Worm (Caenorhabditis elegans) whole organism, young adult: Measurements from ENCODE around the gene dhhc-14.
A peak's percentile ranks its signal among the peaks of the same experiment; 100 is the strongest.

Source experiments
- B0261.1 ChIP-seq: sonication (generic microtip); optimal IDR thresholded peaks from 2 replicates; lab custom pipeline; 2016; ENCODE audit warnings: mild to moderate bottlenecking, missing genetic modification characterization, moderate library complexity, missing compliant biosample characterization
- B0336.3 ChIP-seq: fragments of 200-800 bp; sonication (Bioruptor generic); IDR thresholded peaks from 2 replicates; pipeline ENCODE4 v1.3.6; 2022; ENCODE audit warnings: missing genetic modification characterization, missing compliant biosample characterization
- F33H1.4 ChIP-seq: fragments of 200-800 bp; sonication (Bioruptor generic); IDR thresholded peaks from 2 replicates; pipeline ENCODE4 v1.3.6; 2022; ENCODE audit warnings: missing genetic modification reagents, missing genetic modification characterization, missing compliant biosample characterization
- F55B11.4 ChIP-seq: sonication (generic microtip); optimal IDR thresholded peaks from 2 replicates; lab custom pipeline; 2016; ENCODE audit warnings: missing compliant biosample characterization, missing genetic modification characterization, borderline replicate concordance; ENCODE audit not compliant: insufficient read depth
- F57A8.1 ChIP-seq: fragments of 200-800 bp; sonication (Bioruptor generic); optimal IDR thresholded peaks from 2 replicates; lab custom pipeline; 2018; ENCODE audit warnings: mild to moderate bottlenecking, missing genetic modification characterization, moderate library complexity, missing compliant biosample characterization
- Y67H2A.10 ChIP-seq: fragments of 200-800 bp; sonication (Bioruptor generic); conservative IDR thresholded peaks from 2 replicates; pipeline ENCODE4 v1.3.6; 2022; ENCODE audit warnings: missing genetic modification reagents, missing genetic modification characterization, missing compliant biosample characterization
- Y95B8A.8 ChIP-seq: fragments of 200-800 bp; sonication (Bioruptor generic); IDR thresholded peaks from 2 replicates; pipeline ENCODE4 v1.3.6; 2022; ENCODE audit warnings: missing genetic modification reagents, missing genetic modification characterization, missing compliant biosample characterization
- atf-7 ChIP-seq: sonication (generic microtip); optimal IDR thresholded peaks from 2 replicates; lab custom pipeline; 2017; ENCODE audit warnings: mild to moderate bottlenecking, missing genetic modification characterization, missing compliant biosample characterization
- ccch-3 ChIP-seq: fragments of 200-800 bp; sonication (Bioruptor generic); optimal IDR thresholded peaks from 2 replicates; lab custom pipeline; 2018; ENCODE audit warnings: mild to moderate bottlenecking, missing genetic modification characterization, missing compliant biosample characterization
- cebp-1 ChIP-seq, 2 experiments: fragments of 200-800 bp in 1 of 2; sonication (Bioruptor generic) in 1 of 2; sonication (generic microtip) in 1 of 2; IDR thresholded peaks in 1 of 2; optimal IDR thresholded peaks in 1 of 2; 2 replicates each; pipeline versions ENCODE4 v1.3.6 to Lab custom; 2017 to 2022; ENCODE audit warnings: missing compliant biosample characterization in 2 of 2, missing genetic modification characterization in 2 of 2, mild to moderate bottlenecking in 1 of 2, missing genetic modification reagents in 1 of 2, moderate library complexity in 1 of 2
- ceh-100 ChIP-seq: fragments of 200-800 bp; sonication (Bioruptor generic); IDR thresholded peaks from 2 replicates; pipeline ENCODE4 v1.3.6; 2022; ENCODE audit warnings: missing genetic modification reagents, missing genetic modification characterization, missing compliant biosample characterization
- ceh-27 ChIP-seq: fragments of 200-800 bp; sonication (Bioruptor generic); optimal IDR thresholded peaks from 2 replicates; lab custom pipeline; 2018; ENCODE audit warnings: mild to moderate bottlenecking, missing genetic modification characterization, moderate library complexity, missing compliant biosample characterization
- ceh-91 ChIP-seq: fragments of 200-800 bp; sonication (Bioruptor generic); IDR thresholded peaks from 2 replicates; pipeline ENCODE4 v1.3.6; 2022; ENCODE audit warnings: missing genetic modification reagents, missing genetic modification characterization, missing compliant biosample characterization
- die-1 ChIP-seq: sonication (generic microtip); optimal IDR thresholded peaks from 2 replicates; lab custom pipeline; 2016; ENCODE audit warnings: missing genotype, mild to moderate bottlenecking, missing genetic modification characterization, missing compliant biosample characterization
- dox-1 ChIP-seq: fragments of 200-800 bp; sonication (Bioruptor generic); IDR thresholded peaks from 2 replicates; pipeline ENCODE4 v1.3.6; 2022; ENCODE audit warnings: missing genetic modification reagents, missing genetic modification characterization, missing compliant biosample characterization
- egl-18 ChIP-seq: fragments of 200-800 bp; sonication (Bioruptor generic); IDR thresholded peaks from 2 replicates; pipeline ENCODE4 v1.3.6; 2022; ENCODE audit warnings: missing genetic modification reagents, missing genetic modification characterization, missing compliant biosample characterization
- ets-4 ChIP-seq: fragments of 200-800 bp; sonication (Bioruptor generic); optimal IDR thresholded peaks from 2 replicates; lab custom pipeline; 2018; ENCODE audit warnings: mild to moderate bottlenecking, missing genetic modification characterization, missing compliant biosample characterization
- him-1 ChIP-seq: sonication (generic microtip); optimal IDR thresholded peaks from 2 replicates; lab custom pipeline; 2016; ENCODE audit warnings: missing genotype, missing genetic modification reagents, missing genetic modification characterization, missing compliant biosample characterization
- hlh-26 ChIP-seq: fragments of 200-800 bp; sonication (Bioruptor generic); conservative IDR thresholded peaks from 2 replicates; pipeline ENCODE4 v1.3.6; 2022; ENCODE audit warnings: missing genetic modification reagents, missing genetic modification characterization, missing compliant biosample characterization
- let-526 ChIP-seq: fragments of 200-800 bp; sonication (Bioruptor generic); IDR thresholded peaks from 2 replicates; pipeline ENCODE4 v1.3.6; 2022; ENCODE audit warnings: missing genetic modification reagents, missing genetic modification characterization, missing compliant biosample characterization
- madf-8 ChIP-seq: fragments of 200-800 bp; sonication (Bioruptor generic); conservative IDR thresholded peaks from 2 replicates; pipeline ENCODE4 v1.3.6; 2022; ENCODE audit warnings: missing genetic modification reagents, missing genetic modification characterization, missing compliant biosample characterization
- nhr-90 ChIP-seq: sonication (generic microtip); optimal IDR thresholded peaks from 2 replicates; lab custom pipeline; 2016; ENCODE audit warnings: missing genotype, mild to moderate bottlenecking, missing genetic modification characterization, missing compliant biosample characterization
- rpc-1 ChIP-seq, 2 experiments: fragments of 150-350 bp in 1 of 2; sonication (generic microtip) in 1 of 2; optimal IDR thresholded peaks; 2 replicates each; lab custom pipeline; 2014 to 2018; ENCODE audit warnings: missing biosample characterization in 1 of 2, missing genetic modification characterization in 1 of 2, missing genetic modification reagents in 1 of 2, missing genotype in 1 of 2
- sdz-38 ChIP-seq: sonication (generic microtip); optimal IDR thresholded peaks from 2 replicates; lab custom pipeline; 2016; ENCODE audit warnings: missing genotype, missing genetic modification characterization, missing compliant biosample characterization
- sptf-2 ChIP-seq: fragments of 200-800 bp; sonication (Bioruptor generic); optimal IDR thresholded peaks from 2 replicates; lab custom pipeline; 2018; ENCODE audit warnings: mild to moderate bottlenecking, missing genetic modification characterization, missing compliant biosample characterization
- tbp1 ChIP-seq: fragments of 200-800 bp; sonication (Bioruptor generic); optimal IDR thresholded peaks from 2 replicates; lab custom pipeline; 2018; ENCODE audit warnings: mild to moderate bottlenecking, missing genetic modification characterization, missing compliant biosample characterization
- ztf-25 ChIP-seq: fragments of 200-800 bp; sonication (Bioruptor generic); IDR thresholded peaks from 2 replicates; pipeline ENCODE4 v1.3.6; 2022; ENCODE audit warnings: missing genetic modification reagents, missing genetic modification characterization, missing compliant biosample characterization

The dhhc-14 gene

ce11 chrX:8570997-8571517 is 19.0 kb downstream of the dhhc-14 start, which contains the start of gene jmjd-3.1:
Gene jmjd-3.1 (plus strand): TSS chrX:8571047.
- TF ChIP-seq hlh-26 (no peak), sptf-2 (no peak), F55B11.4 (no peak), egl-18 (GFP tag; lab: Robert Waterston, UW) (no peak), F33H1.4 (GFP tag; lab: Robert Waterston, UW) (no peak), F57A8.1 (no peak), ceh-100 (GFP tag; lab: Robert Waterston, UW) (no peak), let-526 (GFP tag; lab: Robert Waterston, UW) (no peak), nhr-90 (no peak)

DNA sequence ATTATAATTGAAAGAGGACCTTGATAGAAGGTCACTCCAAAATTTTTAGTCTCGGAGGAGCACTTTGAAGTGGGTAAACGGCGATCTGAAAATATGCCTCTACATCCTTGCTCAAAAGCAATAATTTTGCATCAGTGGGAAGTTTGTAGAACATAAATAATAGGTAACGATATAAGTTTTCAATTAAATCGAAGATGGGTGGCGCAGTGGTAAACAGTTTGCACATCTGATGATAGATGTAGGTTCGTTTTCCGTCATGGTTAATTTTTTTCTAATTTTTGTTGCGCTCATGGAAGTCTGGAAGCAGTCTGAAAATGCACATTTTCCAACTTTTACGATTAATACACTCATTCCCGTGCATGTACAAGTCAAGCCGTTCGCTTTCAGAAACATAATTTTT is 25.7 kb downstream of the dhhc-14 start:
- TF ChIP-seq die-1 (tag; lab: Kevin White, UChicago) (peak; percentile 7), tbp1 (GFP tag; lab: Kevin White, UChicago) (peak; percentile 82), B0261.1 (tag; lab: Kevin White, UChicago) (peak; percentile 56), rpc-1 (optimal IDR thresholded peaks at IDR 0.05; lab: Kevin White, UChicago) (peak; percentile 45), rpc-1 (tag; optimal IDR thresholded peaks at IDR 0.05; lab: Kevin White, UChicago) (peak; percentile 69)

DNA sequence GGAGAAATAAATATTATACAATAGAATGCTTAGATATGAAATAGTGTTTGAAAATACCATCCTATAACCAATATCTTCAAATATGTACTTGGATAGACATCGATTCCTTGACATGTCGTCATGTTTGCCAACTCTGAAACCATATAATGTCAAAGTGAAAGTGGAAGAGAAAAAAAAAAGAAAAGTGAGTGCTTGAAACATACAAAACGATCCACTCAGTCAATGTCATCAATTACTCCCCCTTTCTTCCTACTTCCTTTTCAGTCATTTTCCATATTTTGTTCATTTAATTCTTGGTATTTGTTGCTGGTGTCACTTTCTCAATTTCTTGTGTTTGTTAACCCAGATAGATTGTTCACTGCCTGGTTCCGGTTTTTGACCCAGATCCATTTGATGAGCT is 28.1 kb downstream of the dhhc-14 start, which contains the start of gene F18E9.4:
F18E9.4 (plus strand) TSS at position 301 of the 400 bp plus-strand sequence.
- TF ChIP-seq ceh-27 (GFP tag; lab: Kevin White, UChicago) = no peak
- no peak for TF ChIP-seq let-526 (GFP tag; lab: Robert Waterston, UW)
- TF ChIP-seq F33H1.4 (GFP tag; lab: Robert Waterston, UW) = no peak
- TF ChIP-seq madf-8 (GFP tag; lab: Robert Waterston, UW) = no peak
- TF ChIP-seq cebp-1 (GFP tag; IDR thresholded peaks at IDR 0.05; lab: Robert Waterston, UW) = no peak
- no peak for TF ChIP-seq cebp-1 (tag; optimal IDR thresholded peaks at IDR 0.05; lab: Kevin White, UChicago)

DNA sequence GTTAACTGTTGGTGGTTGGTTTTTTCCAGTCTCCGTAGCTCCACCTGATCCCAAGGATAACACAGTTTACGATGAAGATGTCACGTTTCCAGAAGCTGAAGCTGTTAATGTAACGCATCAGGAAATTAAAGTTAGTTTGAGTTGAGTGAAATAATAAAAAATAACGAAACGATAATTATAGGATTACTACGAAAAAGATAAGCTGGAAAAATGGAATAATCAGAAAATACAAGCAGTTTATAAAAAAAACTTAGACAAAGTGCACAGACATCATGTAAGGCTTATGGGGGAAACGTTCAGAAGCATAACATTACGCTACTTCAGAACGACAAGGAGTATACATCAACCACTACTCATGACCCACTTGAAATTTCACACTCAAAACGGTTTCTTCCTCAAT is 29.4 kb downstream of the dhhc-14 start, which contains the start of gene F18E9.8:
F18E9.8 (minus strand) TSS at position 101 of the 400 bp plus-strand sequence.
- TF ChIP-seq ceh-91 (GFP tag; lab: Robert Waterston, UW) = no peak
- no peak for TF ChIP-seq tbp1 (GFP tag; lab: Kevin White, UChicago)

- no peak for TF ChIP-seq F57A8.1
- TF ChIP-seq B0336.3 (GFP tag; lab: Robert Waterston, UW) = no peak
- no peak for TF ChIP-seq sdz-38 (tag; lab: Kevin White, UChicago)
- TF ChIP-seq ccch-3 = no peak
- no peak for TF ChIP-seq him-1 (tag; lab: Kevin White, UChicago)
- TF ChIP-seq dox-1 = no peak
- no peak for TF ChIP-seq atf-7 (tag; lab: Kevin White, UChicago)
- TF ChIP-seq rpc-1 (optimal IDR thresholded peaks at IDR 0.05; lab: Kevin White, UChicago) = no peak
- TF ChIP-seq rpc-1 (tag; optimal IDR thresholded peaks at IDR 0.05; lab: Kevin White, UChicago) = no peak
- no peak for TF ChIP-seq Y95B8A.8 (GFP tag; lab: Robert Waterston, UW)
- TF ChIP-seq, all 124 proteins: peak for 0
Measured at ce11 chrX:8582767-8583360, 30.8 kb downstream of the dhhc-14 start.

- no peak for TF ChIP-seq Y95B8A.8 (GFP tag; lab: Robert Waterston, UW)
- no peak for TF ChIP-seq Y67H2A.10 (GFP tag; lab: Robert Waterston, UW)
- TF ChIP-seq ets-4 (GFP tag; lab: Kevin White, UChicago) = no peak
- no peak for TF ChIP-seq sdz-38 (tag; lab: Kevin White, UChicago)
- no peak for TF ChIP-seq ztf-25 (GFP tag; lab: Robert Waterston, UW)
- TF ChIP-seq, all 124 proteins: peak for 0
Measured at ce11 chrX:8584825-8585384, 32.8 kb downstream of the dhhc-14 start.
